Worm (Caenorhabditis elegans) whole organism, mixed stage, embryonic: Measurements from ENCODE around the gene Y51A2A.6.

Experiments
- M03D4.4 ChIP-seq: sonication (generic microtip); optimal IDR thresholded peaks from 2 replicates; lab custom pipeline; 2017; ENCODE audit warnings: mild to moderate bottlenecking, missing genetic modification characterization, missing compliant biosample characterization
- bed-3 ChIP-seq: fragments of 200-800 bp; sonication (Bioruptor generic); optimal IDR thresholded peaks from 3 replicates; lab custom pipeline; 2018; ENCODE audit warnings: mild to moderate bottlenecking, missing genetic modification characterization, moderate library complexity, missing compliant biosample characterization
- blmp-1 ChIP-seq: fragments of 150-350 bp; optimal IDR thresholded peaks from 2 replicates; lab custom pipeline; 2014; ENCODE audit warnings: missing biosample characterization, missing genetic modification characterization
- ceh-39 ChIP-seq: fragments of 150-350 bp; optimal IDR thresholded peaks from 2 replicates; lab custom pipeline; 2014; ENCODE audit warnings: missing biosample characterization, missing genetic modification characterization
- ceh-43 ChIP-seq: fragments of 200-800 bp; sonication (Bioruptor generic); optimal IDR thresholded peaks from 2 replicates; lab custom pipeline; 2018; ENCODE audit warnings: mild to moderate bottlenecking, missing genetic modification characterization, moderate library complexity, missing compliant biosample characterization
- ceh-83 ChIP-seq: fragments of 200-800 bp; sonication (Bioruptor generic); optimal IDR thresholded peaks from 2 replicates; lab custom pipeline; 2018; ENCODE audit warnings: mild to moderate bottlenecking, missing genetic modification characterization, missing compliant biosample characterization
- ces-1 ChIP-seq: fragments of 150-350 bp; optimal IDR thresholded peaks from 2 replicates; lab custom pipeline; 2014; ENCODE audit warnings: missing biosample characterization, missing genetic modification reagents, missing genetic modification characterization
- cnd-1 ChIP-seq: fragments of 200-800 bp; sonication (Bioruptor generic); optimal IDR thresholded peaks from 2 replicates; lab custom pipeline; 2018; ENCODE audit warnings: mild to moderate bottlenecking, missing genetic modification characterization, missing compliant biosample characterization
- drap-1 ChIP-seq: fragments of 200-800 bp; sonication (Bioruptor generic); optimal IDR thresholded peaks from 3 replicates; lab custom pipeline; 2018; ENCODE audit warnings: mild to moderate bottlenecking, missing genetic modification characterization, missing compliant biosample characterization
- elt-1 ChIP-seq: sonication (generic microtip); optimal IDR thresholded peaks from 2 replicates; lab custom pipeline; 2017; ENCODE audit warnings: missing genetic modification characterization, mild to moderate bottlenecking, missing compliant biosample characterization, antibody characterized with exemption, moderate library complexity, borderline replicate concordance; ENCODE audit not compliant: insufficient read depth
- elt-3 ChIP-seq: fragments of 150-350 bp; optimal IDR thresholded peaks from 2 replicates; lab custom pipeline; 2014; ENCODE audit warnings: missing biosample characterization, missing genetic modification characterization
- ham-2 ChIP-seq: fragments of 200-800 bp; sonication (Bioruptor generic); optimal IDR thresholded peaks from 2 replicates; lab custom pipeline; 2018; ENCODE audit warnings: mild to moderate bottlenecking, missing genetic modification characterization, missing compliant biosample characterization
- hlh-1 ChIP-seq: fragments of 150-350 bp; optimal IDR thresholded peaks from 2 replicates; lab custom pipeline; 2014; ENCODE audit warnings: missing biosample characterization, missing genetic modification reagents, missing genetic modification characterization
- lin-32 ChIP-seq: fragments of 200-800 bp; sonication (Bioruptor generic); optimal IDR thresholded peaks from 2 replicates; lab custom pipeline; 2018; ENCODE audit warnings: mild to moderate bottlenecking, missing genetic modification characterization, missing compliant biosample characterization
- mab-5 ChIP-seq: fragments of 150-350 bp; optimal IDR thresholded peaks from 2 replicates; lab custom pipeline; 2014; ENCODE audit warnings: missing biosample characterization, missing genetic modification characterization
- mep-1 ChIP-seq: fragments of 150-350 bp; optimal IDR thresholded peaks from 2 replicates; lab custom pipeline; 2017; ENCODE audit warnings: missing biosample characterization, missing genetic modification reagents, missing genetic modification characterization, inconsistent platforms
- mls-2 ChIP-seq: sonication (generic microtip); optimal IDR thresholded peaks from 2 replicates; lab custom pipeline; 2016; ENCODE audit warnings: mild to moderate bottlenecking, missing genetic modification characterization, moderate library complexity, missing compliant biosample characterization
- nhr-12 ChIP-seq: fragments of 150-350 bp; optimal IDR thresholded peaks from 2 replicates; lab custom pipeline; 2014; ENCODE audit warnings: missing biosample characterization, missing genetic modification characterization
- nhr-2 ChIP-seq: fragments of 150-350 bp; optimal IDR thresholded peaks from 2 replicates; lab custom pipeline; 2014; ENCODE audit warnings: missing biosample characterization, missing genetic modification characterization
- nhr-28 ChIP-seq: fragments of 150-350 bp; optimal IDR thresholded peaks from 2 replicates; lab custom pipeline; 2014; ENCODE audit warnings: missing biosample characterization, missing genetic modification characterization
- nhr-76 ChIP-seq: sonication (generic microtip); optimal IDR thresholded peaks from 2 replicates; lab custom pipeline; 2017; ENCODE audit warnings: missing biosample characterization, missing genetic modification characterization
- sem-2 ChIP-seq: fragments of 200-800 bp; sonication (Bioruptor generic); optimal IDR thresholded peaks from 2 replicates; lab custom pipeline; 2018; ENCODE audit warnings: mild to moderate bottlenecking, missing genetic modification characterization, missing compliant biosample characterization
- snpc-4 ChIP-seq: fragments of 150-350 bp; optimal IDR thresholded peaks from 2 replicates; lab custom pipeline; 2014; ENCODE audit warnings: missing biosample characterization, missing genetic modification characterization
- sptf-1 ChIP-seq: sonication (generic microtip); optimal IDR thresholded peaks from 2 replicates; lab custom pipeline; 2017; ENCODE audit warnings: mild to moderate bottlenecking, missing genetic modification characterization, moderate library complexity, missing compliant biosample characterization
- tbx-8 ChIP-seq: fragments of 200-800 bp; sonication (Bioruptor generic); optimal IDR thresholded peaks from 2 replicates; lab custom pipeline; 2018; ENCODE audit warnings: mild to moderate bottlenecking, missing genetic modification characterization, moderate library complexity, missing compliant biosample characterization
- unc-120 ChIP-seq: sonication (generic microtip); optimal IDR thresholded peaks from 2 replicates; lab custom pipeline; 2017; ENCODE audit warnings: missing genetic modification characterization, missing compliant biosample characterization; ENCODE audit not compliant: poor library complexity, severe bottlenecking
- unc-39 ChIP-seq: fragments of 150-350 bp; optimal IDR thresholded peaks from 2 replicates; lab custom pipeline; 2014; ENCODE audit warnings: missing biosample characterization, missing genetic modification characterization
- unc-62 ChIP-seq: fragments of 150-350 bp; optimal IDR thresholded peaks from 2 replicates; lab custom pipeline; 2014; ENCODE audit warnings: missing biosample characterization, missing genetic modification reagents, missing genetic modification characterization
- zip-8 ChIP-seq: fragments of 150-350 bp; optimal IDR thresholded peaks from 2 replicates; lab custom pipeline; 2014; ENCODE audit warnings: missing biosample characterization, missing genetic modification characterization

Gene Y51A2A.6

ce11 chrV:18299313-18299712, 3.2 kb upstream of the Y51A2A.6 start:
- TF ChIP-seq elt-1 (tag; lab: Kevin White, UChicago) (no peak), nhr-2 (tag; lab: Kevin White, UChicago) (no peak), tbx-8 (GFP tag; lab: Kevin White, UChicago) (no peak), unc-62 (GFP tag; lab: Kevin White, UChicago) (no peak), sem-2 (GFP tag; lab: Kevin White, UChicago) (no peak), mls-2 (tag; lab: Kevin White, UChicago) (no peak), unc-39 (tag; lab: Kevin White, UChicago) (no peak)

- no peak for TF ChIP-seq nhr-2 (tag; lab: Kevin White, UChicago)
- TF ChIP-seq mep-1: no peak
- no peak for TF ChIP-seq bed-3 (GFP tag; lab: Kevin White, UChicago)
- no peak for TF ChIP-seq nhr-12 (tag; lab: Kevin White, UChicago)
- TF ChIP-seq sptf-1 (tag; lab: Kevin White, UChicago): no peak
- no peak for TF ChIP-seq ces-1 (GFP tag; lab: Kevin White, UChicago)
- TF ChIP-seq mls-2 (tag; lab: Kevin White, UChicago): no peak
- TF ChIP-seq cnd-1 (tag; lab: Kevin White, UChicago): no peak
- TF ChIP-seq lin-32 (GFP tag; lab: Kevin White, UChicago): no peak
- no peak for TF ChIP-seq nhr-76 (tag; lab: Kevin White, UChicago)
- no peak for TF ChIP-seq zip-8
- TF ChIP-seq ceh-83: no peak
- no peak for TF ChIP-seq elt-3 (tag; lab: Kevin White, UChicago)
- no peak for TF ChIP-seq unc-120 (tag; lab: Kevin White, UChicago)
- TF ChIP-seq ceh-43 (GFP tag; lab: Kevin White, UChicago): no peak
- no peak for TF ChIP-seq sem-2 (GFP tag; lab: Kevin White, UChicago)
- no peak for TF ChIP-seq ham-2
- TF ChIP-seq blmp-1 (tag; lab: Kevin White, UChicago): no peak
Observed at ce11 chrV:18318312-18318711, 15.8 kb downstream of the Y51A2A.6 start, which contains the start of gene fbxb-119. fbxb-119 (plus strand) TSS chrV:18318612.

ce11 chrV:18323231-18323630, 20.7 kb downstream of the Y51A2A.6 start, which contains the start of gene B0462.5:
B0462.5 (minus strand) TSS chrV:18323331.
- TF ChIP-seq M03D4.4 (tag; lab: Kevin White, UChicago): no peak
- TF ChIP-seq ceh-39 (tag; lab: Kevin White, UChicago): no peak
- TF ChIP-seq unc-39 (tag; lab: Kevin White, UChicago): no peak
- TF ChIP-seq snpc-4 (tag; lab: Kevin White, UChicago): no peak
- TF ChIP-seq nhr-2 (tag; lab: Kevin White, UChicago): no peak
- TF ChIP-seq drap-1 (GFP tag; lab: Kevin White, UChicago): no peak
- TF ChIP-seq, all 35 proteins: peak for 0

ce11 chrV:18324525-18324924, 22.0 kb downstream of the Y51A2A.6 start:
- TF ChIP-seq drap-1 (GFP tag; lab: Kevin White, UChicago) (no peak), hlh-1 (tag; lab: Kevin White, UChicago) (no peak)

- TF ChIP-seq unc-62 (GFP tag; lab: Kevin White, UChicago) (no peak), sptf-1 (tag; lab: Kevin White, UChicago) (no peak), zip-8 (no peak), elt-1 (tag; lab: Kevin White, UChicago) (no peak), nhr-28 (tag; lab: Kevin White, UChicago) (no peak), nhr-12 (tag; lab: Kevin White, UChicago) (no peak), lin-32 (GFP tag; lab: Kevin White, UChicago) (no peak), elt-3 (tag; lab: Kevin White, UChicago) (no peak), hlh-1 (tag; lab: Kevin White, UChicago) (no peak), mab-5 (tag; lab: Kevin White, UChicago) (no peak), ceh-43 (GFP tag; lab: Kevin White, UChicago) (no peak), unc-39 (tag; lab: Kevin White, UChicago) (no peak), cnd-1 (tag; lab: Kevin White, UChicago) (no peak), nhr-76 (tag; lab: Kevin White, UChicago) (no peak), ham-2 (no peak)
Observed at ce11 chrV:18331086-18331485, 28.6 kb downstream of the Y51A2A.6 start, which contains the start of gene B0462.4. B0462.4 (minus strand) TSS chrV:18331186.
